Fruit fly (Drosophila melanogaster) whole organism, prepupa: Measurements from ENCODE around the gene CG11656.

Experiments used
- CG11902 ChIP-seq: fragments of 200-800 bp; sonication (Bioruptor generic); optimal IDR thresholded peaks from 3 replicates; lab custom pipeline; 2016; ENCODE audit warnings: missing biosample characterization, missing genetic modification characterization
- CG15336 ChIP-seq: fragments of 200-800 bp; sonication (Bioruptor generic); IDR thresholded peaks from 2 replicates; pipeline ENCODE4 v1.3.6; 2022; ENCODE audit warnings: missing biosample characterization, missing genetic modification characterization
- CG4318 ChIP-seq: fragments of 200-800 bp; sonication (Bioruptor generic); optimal IDR thresholded peaks from 3 replicates; lab custom pipeline; 2017; ENCODE audit warnings: missing biosample characterization, mild to moderate bottlenecking, missing genetic modification characterization
- CG6792 ChIP-seq: fragments of 200-800 bp; sonication (Bioruptor generic); optimal IDR thresholded peaks from 3 replicates; lab custom pipeline; 2016; ENCODE audit warnings: missing biosample characterization, missing genetic modification characterization
- CG6808 ChIP-seq: fragments of 200-800 bp; sonication (Bioruptor generic); optimal IDR thresholded peaks from 3 replicates; lab custom pipeline; 2017; ENCODE audit warnings: missing biosample characterization, missing genetic modification characterization, mild to moderate bottlenecking, moderate library complexity, missing genetic modification reagents
- Ets96B ChIP-seq: fragments of 200-800 bp; optimal IDR thresholded peaks from 2 replicates; lab custom pipeline; 2019; ENCODE audit warnings: missing biosample characterization, mild to moderate bottlenecking, missing genetic modification characterization, moderate library complexity
- Gug ChIP-seq: fragments of 200-800 bp; sonication (Bioruptor generic); IDR thresholded peaks from 2 replicates; pipeline ENCODE4 v1.3.6; 2022; ENCODE audit warnings: missing biosample characterization, missing genetic modification characterization
- OdsH ChIP-seq: fragments of 200-800 bp; sonication (Bioruptor generic); optimal IDR thresholded peaks from 3 replicates; lab custom pipeline; 2016; ENCODE audit warnings: missing biosample characterization, missing genetic modification characterization
- Smox ChIP-seq: fragments of 200-800 bp; sonication (Bioruptor generic); optimal IDR thresholded peaks from 3 replicates; lab custom pipeline; 2016; ENCODE audit warnings: missing biosample characterization, missing genetic modification characterization
- Sox15 ChIP-seq: fragments of 200-800 bp; sonication (Bioruptor generic); optimal IDR thresholded peaks from 3 replicates; lab custom pipeline; 2016; ENCODE audit warnings: missing biosample characterization, missing genetic modification characterization
- achi ChIP-seq: fragments of 200-800 bp; sonication (Bioruptor generic); optimal IDR thresholded peaks from 3 replicates; lab custom pipeline; 2016; ENCODE audit warnings: missing biosample characterization, missing genetic modification characterization
- acj6 ChIP-seq: fragments of 200-800 bp; sonication (Bioruptor generic); optimal IDR thresholded peaks from 3 replicates; lab custom pipeline; 2016; ENCODE audit warnings: missing biosample characterization, missing genetic modification characterization
- salr ChIP-seq, 2 experiments: fragments of 200-800 bp; sonication (Bioruptor generic); optimal IDR thresholded peaks; 3 replicates each; lab custom pipeline; 2016 to 2018; ENCODE audit warnings: missing biosample characterization in 2 of 2, missing genetic modification characterization in 2 of 2, mild to moderate bottlenecking in 1 of 2

DNA sequence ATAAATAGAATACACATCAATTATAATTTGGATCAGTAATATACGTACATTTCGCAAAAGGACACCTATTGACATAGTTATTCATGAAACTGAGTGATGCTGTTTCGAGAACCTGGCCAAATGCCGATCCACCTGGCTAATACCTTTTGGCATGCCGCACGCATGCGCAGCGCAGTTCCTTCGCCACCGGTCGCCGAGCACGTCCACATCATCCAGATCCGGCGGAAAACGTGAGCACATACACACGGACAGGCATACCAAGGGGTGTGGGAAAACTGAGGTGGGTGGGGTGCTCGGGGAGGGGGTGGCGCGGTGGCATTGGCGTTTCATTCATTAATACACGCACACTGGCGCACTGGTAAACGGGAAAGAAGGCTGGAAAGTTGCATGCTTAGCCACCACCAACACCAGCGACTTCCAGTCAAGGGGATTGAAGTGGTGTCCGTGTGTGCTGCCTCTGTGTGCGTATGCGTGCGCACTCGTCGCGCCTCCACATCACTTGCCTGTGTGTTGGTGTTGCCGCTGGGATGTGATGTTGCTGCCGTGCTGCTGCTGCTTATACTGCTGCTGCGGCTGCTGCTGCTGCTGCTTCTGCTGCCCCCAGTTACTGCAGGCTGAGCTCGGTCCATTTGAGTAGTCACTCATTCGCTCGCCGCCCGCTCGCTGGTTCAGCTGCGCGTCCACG lies 47.6 kb downstream of the CG11656 start, which contains the start of gene sim:
- TF ChIP-seq CG4318 (GFP tag; lab: Kevin White, UChicago) (no peak), CG15336 (no peak), CG11902 (GFP tag; lab: Kevin White, UChicago) (no peak), CG6792 (GFP tag; lab: Kevin White, UChicago) (no peak), acj6 (no peak), Smox (GFP tag; lab: Kevin White, UChicago) (no peak), achi (GFP tag; lab: Kevin White, UChicago) (no peak), OdsH (GFP tag; lab: Kevin White, UChicago) (no peak), Sox15 (GFP tag; lab: Kevin White, UChicago) (no peak), salr (GFP tag; optimal IDR thresholded peaks at IDR 0.05; lab: Kevin White, UChicago) (no peak), CG6808 (no peak), Gug (no peak), Ets96B (tag; lab: Kevin White, UChicago) (no peak)
